Worm (Caenorhabditis elegans): ENCODE measurements around the gene ZK813.1.

Gene ZK813.1

ce11 chrX:3488074-3488688 lies 42.1 kb downstream of the ZK813.1 start:
- TF ChIP-seq nhr-28 (tag; optimal IDR thresholded peaks at IDR 0.05) (no peak), lin-13 (tag; optimal IDR thresholded peaks at IDR 0.05) (no peak), flh-1 (GFP tag; optimal IDR thresholded peaks at IDR 0.05) (no peak), sptf-1 (tag; optimal IDR thresholded peaks at IDR 0.05) (no peak), tbx-8 (GFP tag; optimal IDR thresholded peaks at IDR 0.05) (no peak), ztf-11 (tag; optimal IDR thresholded peaks at IDR 0.05) (no peak), drap-1 (GFP tag; optimal IDR thresholded peaks at IDR 0.05) (no peak), ceh-43 (GFP tag; optimal IDR thresholded peaks at IDR 0.05) (no peak), blmp-1 (tag; optimal IDR thresholded peaks at IDR 0.05) (no peak), mab-5 (tag; optimal IDR thresholded peaks at IDR 0.05) (peak; percentile 2), mep-1 (tag; optimal IDR thresholded peaks at IDR 0.05) (no peak), unc-120 (tag; optimal IDR thresholded peaks at IDR 0.05; ENCODE audit: poor library complexity, severe bottlenecking) (peak; percentile 59), bed-3 (GFP tag; optimal IDR thresholded peaks at IDR 0.05) (no peak), elt-1 (tag; optimal IDR thresholded peaks at IDR 0.05; ENCODE audit: borderline replicate concordance, insufficient read depth) (no peak), nhr-2 (tag; optimal IDR thresholded peaks at IDR 0.05) (no peak), pha-4 (tag; optimal IDR thresholded peaks at IDR 0.05) (no peak), M03D4.4 (tag; optimal IDR thresholded peaks at IDR 0.05) (no peak), lin-32 (GFP tag; optimal IDR thresholded peaks at IDR 0.05) (no peak), ceh-83 (GFP tag; optimal IDR thresholded peaks at IDR 0.05) (no peak), mls-2 (tag; optimal IDR thresholded peaks at IDR 0.05) (no peak), ham-2 (GFP tag; optimal IDR thresholded peaks at IDR 0.05) (no peak), hlh-1 (tag; optimal IDR thresholded peaks at IDR 0.05) (peak; percentile 92), unc-62 (GFP tag; optimal IDR thresholded peaks at IDR 0.05) (peak; percentile 88), ceh-39 (tag; optimal IDR thresholded peaks at IDR 0.05) (no peak), elt-3 (tag; optimal IDR thresholded peaks at IDR 0.05) (no peak)

ce11 chrX:3488993-3489392 lies 42.9 kb downstream of the ZK813.1 start, which contains the start of gene C12D12.3:
C12D12.3 (plus strand) TSS chrX:3489293.
- no peak for TF ChIP-seq mab-5 (tag; optimal IDR thresholded peaks at IDR 0.05)
- TF ChIP-seq sem-2 (GFP tag; optimal IDR thresholded peaks at IDR 0.05) = no peak
- TF ChIP-seq cnd-1 (tag; optimal IDR thresholded peaks at IDR 0.05) = no peak
- TF ChIP-seq flh-1 (GFP tag; optimal IDR thresholded peaks at IDR 0.05) = no peak
- TF ChIP-seq unc-120 (tag; optimal IDR thresholded peaks at IDR 0.05; ENCODE audit: poor library complexity, severe bottlenecking) = no peak
- no peak for TF ChIP-seq M03D4.4 (tag; optimal IDR thresholded peaks at IDR 0.05)
- TF ChIP-seq nhr-2 (tag; optimal IDR thresholded peaks at IDR 0.05) = no peak
- TF ChIP-seq ceh-83 (GFP tag; optimal IDR thresholded peaks at IDR 0.05) = no peak
- no peak for TF ChIP-seq ces-1 (GFP tag; optimal IDR thresholded peaks at IDR 0.05)
- no peak for TF ChIP-seq blmp-1 (tag; optimal IDR thresholded peaks at IDR 0.05)
- TF ChIP-seq mls-2 (tag; optimal IDR thresholded peaks at IDR 0.05) = no peak
- no peak for TF ChIP-seq bed-3 (GFP tag; optimal IDR thresholded peaks at IDR 0.05)
- no peak for TF ChIP-seq pha-4 (tag; optimal IDR thresholded peaks at IDR 0.05)
- no peak for TF ChIP-seq nhr-28 (tag; optimal IDR thresholded peaks at IDR 0.05)

ce11 chrX:3492431-3492830 lies 46.3 kb downstream of the ZK813.1 start:
- no peak for TF ChIP-seq unc-62 (GFP tag; optimal IDR thresholded peaks at IDR 0.05)
- TF ChIP-seq lsy-2 (tag; optimal IDR thresholded peaks at IDR 0.05) = no peak
- no peak for TF ChIP-seq tbx-8 (GFP tag; optimal IDR thresholded peaks at IDR 0.05)
- TF ChIP-seq nhr-76 (tag; optimal IDR thresholded peaks at IDR 0.05) = no peak
- no peak for TF ChIP-seq mep-1 (tag; optimal IDR thresholded peaks at IDR 0.05)
- no peak for TF ChIP-seq elt-1 (tag; optimal IDR thresholded peaks at IDR 0.05; ENCODE audit: borderline replicate concordance, insufficient read depth)
- no peak for TF ChIP-seq snpc-4 (tag; optimal IDR thresholded peaks at IDR 0.05)
- TF ChIP-seq M03D4.4 (tag; optimal IDR thresholded peaks at IDR 0.05) = no peak
- no peak for TF ChIP-seq elt-3 (tag; optimal IDR thresholded peaks at IDR 0.05)
- no peak for TF ChIP-seq flh-1 (GFP tag; optimal IDR thresholded peaks at IDR 0.05)
- no peak for TF ChIP-seq ztf-11 (tag; optimal IDR thresholded peaks at IDR 0.05)
- TF ChIP-seq pha-4 (tag; optimal IDR thresholded peaks at IDR 0.05) = no peak
- no peak for TF ChIP-seq mls-2 (tag; optimal IDR thresholded peaks at IDR 0.05)
- TF ChIP-seq sptf-1 (tag; optimal IDR thresholded peaks at IDR 0.05) = no peak
- no peak for TF ChIP-seq ceh-83 (GFP tag; optimal IDR thresholded peaks at IDR 0.05)
- no peak for TF ChIP-seq unc-120 (tag; optimal IDR thresholded peaks at IDR 0.05; ENCODE audit: poor library complexity, severe bottlenecking)

ce11 chrX:3494634-3495033 lies 48.5 kb downstream of the ZK813.1 start:
- TF ChIP-seq hlh-1 (tag; optimal IDR thresholded peaks at IDR 0.05) (peak; percentile 36), nhr-237 (tag; optimal IDR thresholded peaks at IDR 0.05) (no peak), unc-62 (GFP tag; optimal IDR thresholded peaks at IDR 0.05) (peak; percentile 79)
